Fruit fly (Drosophila melanogaster): ENCODE results near the gene Rcd7.

Gene Rcd7

DNA sequence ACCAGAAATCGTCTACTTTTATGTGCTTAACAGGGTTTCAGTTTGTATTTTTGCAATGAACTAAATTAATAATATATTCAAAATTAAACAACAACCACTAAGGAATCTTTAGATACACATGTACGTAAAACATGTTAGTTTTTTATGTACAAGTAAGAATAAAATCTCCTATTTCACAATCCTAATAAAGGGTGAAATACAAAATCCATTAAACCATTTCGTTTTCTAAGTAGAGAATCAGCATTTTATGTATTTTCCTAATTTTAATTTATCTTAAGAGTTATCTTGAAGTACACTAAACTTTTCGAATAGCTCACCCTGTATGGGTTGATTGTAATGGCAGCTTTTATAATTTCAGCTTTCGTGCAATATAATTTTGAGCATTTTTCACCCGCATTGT, 16.8 kb downstream of the Rcd7 start (continued):
- TF ChIP-seq HmgZ (tag; optimal IDR thresholded peaks at IDR 0.05), result no peak
- TF ChIP-seq CG13424 (tag; optimal IDR thresholded peaks at IDR 0.05), result no peak
- TF ChIP-seq CG1603 (tag; optimal IDR thresholded peaks at IDR 0.05), result no peak
- peak; percentile 60 for TF ChIP-seq CG11504 (tag; optimal IDR thresholded peaks at IDR 0.05)
- no peak for TF ChIP-seq CG10654 (GFP tag; optimal IDR thresholded peaks at IDR 0.05)
- TF ChIP-seq CG2202 (tag; optimal IDR thresholded peaks at IDR 0.05), result no peak
- TF ChIP-seq lov (optimal IDR thresholded peaks at IDR 0.05), result no peak
- TF ChIP-seq lov (GFP tag; IDR thresholded peaks at IDR 0.05), result no peak
- peak; percentile 51 for TF ChIP-seq Hmx (GFP tag; optimal IDR thresholded peaks at IDR 0.05)
- TF ChIP-seq CG2129 (GFP tag; IDR thresholded peaks at IDR 0.05; ENCODE audit: partially characterized antibody), result no peak
- TF ChIP-seq pan (optimal IDR thresholded peaks at IDR 0.05), result no peak
- peak in 1 of 2 experiments; percentile 36 for TF ChIP-seq pan (GFP tag; optimal IDR thresholded peaks at IDR 0.05 in 1 of 2, IDR thresholded peaks at IDR 0.05 in 1 of 2)
- TF ChIP-seq HLH4C (GFP tag; IDR thresholded peaks at IDR 0.05; ENCODE audit: partially characterized antibody), result no peak
- TF ChIP-seq Oaz (GFP tag; IDR thresholded peaks at IDR 0.05), result no peak
- no peak for TF ChIP-seq CG1233 (GFP tag; optimal IDR thresholded peaks at IDR 0.05)
- TF ChIP-seq CG3838 (GFP tag; optimal IDR thresholded peaks at IDR 0.05), result no peak
- TF ChIP-seq CG11247 (GFP tag; IDR thresholded peaks at IDR 0.05), result no peak
- TF ChIP-seq fd64A (GFP tag; optimal IDR thresholded peaks at IDR 0.05), result no peak
- no peak for TF ChIP-seq Awh (GFP tag; IDR thresholded peaks at IDR 0.05)
- TF ChIP-seq Dp (GFP tag; optimal IDR thresholded peaks at IDR 0.05), result no peak
- peak; percentile 19 for TF ChIP-seq phol (tag; optimal IDR thresholded peaks at IDR 0.05)
- TF ChIP-seq CG9797 (GFP tag; optimal IDR thresholded peaks at IDR 0.05), result no peak
- peak; percentile 63 for TF ChIP-seq CG10147 (GFP tag; optimal IDR thresholded peaks at IDR 0.05)
- no peak for TF ChIP-seq Doc3 (GFP tag; IDR thresholded peaks at IDR 0.05; ENCODE audit: partially characterized antibody)
- no peak for TF ChIP-seq sug (tag; optimal IDR thresholded peaks at IDR 0.05)
- TF ChIP-seq CG17829 (tag; optimal IDR thresholded peaks at IDR 0.05), result no peak
- TF ChIP-seq Taf1 (GFP tag; IDR thresholded peaks at IDR 0.05), result no peak
- no peak for TF ChIP-seq gsb (GFP tag; IDR thresholded peaks at IDR 0.05)
- no peak for TF ChIP-seq en (GFP tag; optimal IDR thresholded peaks at IDR 0.05)
- no peak for TF ChIP-seq CG5245 (GFP tag; optimal IDR thresholded peaks at IDR 0.05)
- TF ChIP-seq CoRest (tag; optimal IDR thresholded peaks at IDR 0.05), result peak; percentile 27
- TF ChIP-seq Dbx (GFP tag; IDR thresholded peaks at IDR 0.05), result no peak
- TF ChIP-seq CG4282 (GFP tag; optimal IDR thresholded peaks at IDR 0.05), result no peak
- no peak for TF ChIP-seq tin (GFP tag; optimal IDR thresholded peaks at IDR 0.05)
- peak; percentile 26 for TF ChIP-seq Oli (tag; optimal IDR thresholded peaks at IDR 0.05)
- no peak for TF ChIP-seq wor (GFP tag; IDR thresholded peaks at IDR 0.05)
- TF ChIP-seq cg (GFP tag; optimal IDR thresholded peaks at IDR 0.05), result no peak
- no peak for TF ChIP-seq aop (GFP tag; IDR thresholded peaks at IDR 0.05)
- no peak for TF ChIP-seq CG30020 (tag; optimal IDR thresholded peaks at IDR 0.05)
- TF ChIP-seq Pdp1 (GFP tag; optimal IDR thresholded peaks at IDR 0.05), result no peak
- no peak for TF ChIP-seq HmgD (GFP tag; optimal IDR thresholded peaks at IDR 0.05)
- TF ChIP-seq CG8359 (GFP tag; optimal IDR thresholded peaks at IDR 0.05; ENCODE audit: borderline replicate concordance), result no peak
- TF ChIP-seq CG31441 (GFP tag; IDR thresholded peaks at IDR 0.05), result peak; percentile 62
- TF ChIP-seq CG10543 (GFP tag; optimal IDR thresholded peaks at IDR 0.05), result no peak
- TF ChIP-seq CG10209 (GFP tag; optimal IDR thresholded peaks at IDR 0.05), result no peak
- peak; percentile 25 for TF ChIP-seq cwo (GFP tag; optimal IDR thresholded peaks at IDR 0.05)
- TF ChIP-seq unpg (GFP tag; optimal IDR thresholded peaks at IDR 0.05), result peak; percentile 54
- no peak for TF ChIP-seq CG7271 (tag; optimal IDR thresholded peaks at IDR 0.05)
- TF ChIP-seq al (GFP tag; IDR thresholded peaks at IDR 0.05), result peak; percentile 45
- peak; percentile 22 for TF ChIP-seq CG12391 (tag; optimal IDR thresholded peaks at IDR 0.05)
- TF ChIP-seq CG12219 (GFP tag; optimal IDR thresholded peaks at IDR 0.05), result no peak

Measured in whole organism, embryonic.